Worm (Caenorhabditis elegans): ENCODE data around the gene atn-1.

DNA sequence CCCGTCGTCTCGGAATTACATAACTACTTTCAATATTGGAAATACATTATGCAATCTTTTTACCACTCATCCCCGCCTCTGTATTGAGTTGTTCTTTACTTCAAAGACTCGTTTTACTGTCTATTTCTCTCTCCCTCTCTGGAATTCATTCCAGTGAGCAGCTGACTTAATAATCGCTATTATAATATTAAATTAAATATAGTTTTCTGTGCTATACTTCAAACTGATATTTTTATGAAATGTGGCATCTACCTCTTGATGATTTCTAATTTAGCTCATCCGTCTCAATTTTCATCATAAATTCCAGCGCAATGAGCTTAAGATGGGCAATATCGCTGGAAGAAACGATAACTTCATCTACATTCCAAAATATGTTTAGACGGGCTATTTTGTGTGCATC, 25.3 kb downstream of the atn-1 start, which contains the start of gene T28H10.1:
- TF ChIP-seq tra-4 (tag; optimal IDR thresholded peaks at IDR 0.05) (no peak), flt-1 (GFP tag; IDR thresholded peaks at IDR 0.05) (no peak), ama-1 (optimal IDR thresholded peaks at IDR 0.05) (no peak)

Data from whole organism, early embryonic.